Worm (Caenorhabditis elegans) whole organism, early embryonic: ENCODE results near the gene F21F8.5.

Experiments used
- aly-1 ChIP-seq: sonication (generic microtip); optimal IDR thresholded peaks from 2 replicates; lab custom pipeline; 2016; ENCODE audit warnings: missing genetic modification characterization, missing compliant biosample characterization
- ama-1 ChIP-seq: fragments of 150-350 bp; optimal IDR thresholded peaks from 2 replicates; lab custom pipeline; 2014
- ceh-36 ChIP-seq: sonication (generic microtip); optimal IDR thresholded peaks from 2 replicates; lab custom pipeline; 2016; ENCODE audit warnings: missing genetic modification characterization, inconsistent platforms, missing compliant biosample characterization
- flt-1 ChIP-seq: fragments of 200-800 bp; sonication (Bioruptor generic); IDR thresholded peaks from 2 replicates; pipeline ENCODE4 v1.3.6; 2022; ENCODE audit warnings: missing genetic modification characterization, missing compliant biosample characterization
- hmg-4 ChIP-seq: fragments of 200-800 bp; sonication (Bioruptor generic); optimal IDR thresholded peaks from 2 replicates; lab custom pipeline; 2018; ENCODE audit warnings: mild to moderate bottlenecking, missing genetic modification characterization, missing compliant biosample characterization
- pes-1 ChIP-seq: fragments of 200-800 bp; sonication (Bioruptor generic); IDR thresholded peaks from 2 replicates; pipeline ENCODE4 v1.3.6; 2022; ENCODE audit warnings: missing genetic modification reagents, missing genetic modification characterization, missing compliant biosample characterization
- sea-1 ChIP-seq: fragments of 200-800 bp; sonication (Bioruptor generic); conservative IDR thresholded peaks from 2 replicates; pipeline ENCODE4 v1.3.6; 2022; ENCODE audit warnings: missing genetic modification characterization, missing compliant biosample characterization
- tbx-11 ChIP-seq: fragments of 200-800 bp; sonication (Bioruptor generic); IDR thresholded peaks from 2 replicates; pipeline ENCODE4 v1.3.6; 2022; ENCODE audit warnings: missing genetic modification characterization, missing compliant biosample characterization
- tra-4 ChIP-seq: sonication (generic microtip); optimal IDR thresholded peaks from 2 replicates; lab custom pipeline; 2017; ENCODE audit warnings: missing genetic modification characterization, missing compliant biosample characterization

- TF ChIP-seq pes-1 (GFP tag; lab: Robert Waterston, UW): no peak
- TF ChIP-seq flt-1 (GFP tag; lab: Robert Waterston, UW): no peak
- TF ChIP-seq sea-1 (GFP tag; lab: Robert Waterston, UW): no peak
- no peak for TF ChIP-seq tra-4 (tag; lab: Kevin White, UChicago)
- TF ChIP-seq ceh-36 (tag; lab: Kevin White, UChicago): no peak
- no peak for TF ChIP-seq aly-1
- no peak for TF ChIP-seq tbx-11
- no peak for TF ChIP-seq ama-1 (lab: Kevin White, UChicago)
- TF ChIP-seq hmg-4 (GFP tag; lab: Kevin White, UChicago): no peak
Measured at ce11 chrV:8304461-8305195, 38.5 kb upstream of the F21F8.5 start, which contains the start of gene W02D7.11.
